Fruit fly (Drosophila melanogaster): ENCODE results near the gene CG6569.

dm6 chr3R:21873439-21873838, 5.7 kb upstream of the CG6569 start, which contains the start of gene CG31178:
- no peak for TF ChIP-seq CG17806 (tag; optimal IDR thresholded peaks at IDR 0.05)
- no peak for TF ChIP-seq Ets98B (GFP tag; IDR thresholded peaks at IDR 0.05)

All from whole organism, pupa.